Worm (Caenorhabditis elegans): ENCODE data around the gene clc-4.
A peak's percentile ranks its signal among the peaks of the same experiment; 100 is the strongest.

Gene clc-4

ce11 chrX:10783822-10784221 lies at the start of gene clc-4:
Gene clc-4, minus strand, starts transcription at chrX:10783922.
- no peak for TF ChIP-seq set-16 (GFP tag; IDR thresholded peaks at IDR 0.05)
- no peak for TF ChIP-seq zip-11 (GFP tag; IDR thresholded peaks at IDR 0.05)
- no peak for TF ChIP-seq ceh-20 (GFP tag; IDR thresholded peaks at IDR 0.05)
- TF ChIP-seq Y5F2A.4 (GFP tag; optimal IDR thresholded peaks at IDR 0.05) = no peak
- TF ChIP-seq pqm-1 (tag; optimal IDR thresholded peaks at IDR 0.05) = no peak
- no peak for TF ChIP-seq mdl-1 (tag; optimal IDR thresholded peaks at IDR 0.05)
- TF ChIP-seq nhr-6 (tag; optimal IDR thresholded peaks at IDR 0.05) = no peak
- no peak for TF ChIP-seq Y48G9A.11 (GFP tag; IDR thresholded peaks at IDR 0.05)
- TF ChIP-seq snpc-4 (tag; optimal IDR thresholded peaks at IDR 0.05) = no peak
- no peak for TF ChIP-seq ceh-28 (tag; optimal IDR thresholded peaks at IDR 0.05)
- TF ChIP-seq unc-130 (GFP tag; optimal IDR thresholded peaks at IDR 0.05) = no peak
- TF ChIP-seq daf-16 (GFP tag; optimal IDR thresholded peaks at IDR 0.05) = no peak
- TF ChIP-seq daf-16 (tag; optimal IDR thresholded peaks at IDR 0.05) = no peak
- TF ChIP-seq daf-12 (tag; optimal IDR thresholded peaks at IDR 0.05) = no peak
- no peak for TF ChIP-seq ceh-32 (tag; optimal IDR thresholded peaks at IDR 0.05; ENCODE audit: poor library complexity)
- TF ChIP-seq egl-27 (tag; optimal IDR thresholded peaks at IDR 0.05) = no peak
- TF ChIP-seq spr-3 (GFP tag; optimal IDR thresholded peaks at IDR 0.05) = no peak

ce11 chrX:10821160-10821559 lies 37.4 kb upstream of the clc-4 start:
- 0 out of 2 replicates have a peak, but pooled peaks have one; percentile 72 for TF ChIP-seq D1046.2 (GFP tag; IDR thresholded peaks at IDR 0.05)
- TF ChIP-seq ZK337.2 (GFP tag; IDR thresholded peaks at IDR 0.05) = 0 out of 2 replicates have a peak, but pooled peaks have one; percentile 54
- TF ChIP-seq egl-43 (GFP tag; IDR thresholded peaks at IDR 0.05) = no peak; the same call in 1 of the 2 replicates
- TF ChIP-seq zag-1 (tag; optimal IDR thresholded peaks at IDR 0.05) = no peak
- peak; percentile 6 for TF ChIP-seq nhr-111 (GFP tag; optimal IDR thresholded peaks at IDR 0.05)
- TF ChIP-seq F26F4.8 (GFP tag; conservative IDR thresholded peaks at IDR 0.05) = peak; percentile 77
- TF ChIP-seq daf-16 (GFP tag; optimal IDR thresholded peaks at IDR 0.05) = no peak
- TF ChIP-seq daf-16 (tag; optimal IDR thresholded peaks at IDR 0.05) = no peak
- TF ChIP-seq ceh-32 (tag; optimal IDR thresholded peaks at IDR 0.05; ENCODE audit: poor library complexity) = no peak
- TF ChIP-seq nhr-48 (tag; optimal IDR thresholded peaks at IDR 0.05) = peak; percentile 45
- TF ChIP-seq pqm-1 (tag; optimal IDR thresholded peaks at IDR 0.05) = no peak
- peak; percentile 55; the same call in 1 of the 2 replicates for TF ChIP-seq madf-9 (GFP tag; conservative IDR thresholded peaks at IDR 0.05)
- TF ChIP-seq ceh-44 (GFP tag; IDR thresholded peaks at IDR 0.05) = peak; percentile 72
- no peak for TF ChIP-seq unc-39 (tag; optimal IDR thresholded peaks at IDR 0.05)
- 0 out of 2 replicates have a peak, but pooled peaks have one; percentile 58 for TF ChIP-seq nhr-41 (GFP tag; IDR thresholded peaks at IDR 0.05)
- TF ChIP-seq rbr-2 (tag; optimal IDR thresholded peaks at IDR 0.05) = peak; percentile 63
- peak; percentile 47 for TF ChIP-seq F37D6.2 (tag; optimal IDR thresholded peaks at IDR 0.05)
- peak; percentile 81 for TF ChIP-seq ctbp-1 (GFP tag; IDR thresholded peaks at IDR 0.05)
- TF ChIP-seq fos-1 (tag; optimal IDR thresholded peaks at IDR 0.05) = no peak
- peak; percentile 67 to 92; a peak in 3 of 4 replicates for TF ChIP-seq madf-5 (GFP tag; IDR thresholded peaks at IDR 0.05)
- peak; percentile 87 for TF ChIP-seq lin-1 (GFP tag; IDR thresholded peaks at IDR 0.05)
- no peak for TF ChIP-seq snpc-4 (tag; optimal IDR thresholded peaks at IDR 0.05)
- peak; percentile 32 for TF ChIP-seq lir-3 (tag; optimal IDR thresholded peaks at IDR 0.05)
- no peak for TF ChIP-seq mep-1 (tag; optimal IDR thresholded peaks at IDR 0.05)
- no peak for TF ChIP-seq nhr-11 (tag; optimal IDR thresholded peaks at IDR 0.05)
- peak; percentile 97 for TF ChIP-seq aha-1 (tag)
- no peak for TF ChIP-seq egl-27 (tag; optimal IDR thresholded peaks at IDR 0.05)
- peak; percentile 37 for TF ChIP-seq mxl-3 (GFP tag; optimal IDR thresholded peaks at IDR 0.05)
- 0 out of 2 replicates have a peak, but pooled peaks have one; percentile 53 for TF ChIP-seq daf-19 (GFP tag; conservative IDR thresholded peaks at IDR 0.05)
- no peak for TF ChIP-seq nhr-10 (tag; optimal IDR thresholded peaks at IDR 0.05)
- TF ChIP-seq pha-4 (GFP tag; IDR thresholded peaks at IDR 0.05) = peak; percentile 87; the same call in 1 of the 2 replicates
- no peak for TF ChIP-seq pha-4 (tag; optimal IDR thresholded peaks at IDR 0.05)
- TF ChIP-seq jun-1 (tag; optimal IDR thresholded peaks at IDR 0.05) = no peak
- no peak; the same call in 1 of the 2 replicates for TF ChIP-seq T26A8.4 (GFP tag; IDR thresholded peaks at IDR 0.05)
- peak; percentile 90 for TF ChIP-seq lim-7 (GFP tag; IDR thresholded peaks at IDR 0.05)
- peak in 1 of 2 experiments; percentile 65 for TF ChIP-seq unc-62 (GFP tag; optimal IDR thresholded peaks at IDR 0.05 in 1 of 2)
- TF ChIP-seq unc-62 (tag; optimal IDR thresholded peaks at IDR 0.05) = no peak
- peak; percentile 83 for TF ChIP-seq arid-1 (GFP tag; conservative IDR thresholded peaks at IDR 0.05)
- peak; percentile 89 for TF ChIP-seq hmg-1.1 (GFP tag; IDR thresholded peaks at IDR 0.05)
- peak; percentile 37 for TF ChIP-seq spr-3 (GFP tag; optimal IDR thresholded peaks at IDR 0.05)

Measured in whole organism, L4 larva.